Worm (Caenorhabditis elegans) whole organism, late embryonic: ENCODE data around the gene ZC84.7.

ENCODE experiments used
- F13H6.1 ChIP-seq: sonication (generic microtip); optimal IDR thresholded peaks from 2 replicates; lab custom pipeline; 2016; ENCODE audit warnings: missing genetic modification characterization, missing compliant biosample characterization
- K09A11.1 ChIP-seq: sonication (generic microtip); optimal IDR thresholded peaks from 2 replicates; lab custom pipeline; 2017; ENCODE audit warnings: antibody characterized with exemption, mild to moderate bottlenecking, missing genetic modification characterization, missing compliant biosample characterization; ENCODE audit not compliant: insufficient read depth
- T23F11.4 ChIP-seq: fragments of 200-800 bp; sonication (Bioruptor generic); optimal IDR thresholded peaks from 2 replicates; lab custom pipeline; 2018; ENCODE audit warnings: mild to moderate bottlenecking, missing genetic modification characterization, missing compliant biosample characterization
- Y22D7AL.16 ChIP-seq: sonication (generic microtip); optimal IDR thresholded peaks from 2 replicates; lab custom pipeline; 2016; ENCODE audit warnings: missing genetic modification characterization, missing compliant biosample characterization
- ahr-1 ChIP-seq: sonication (generic microtip); optimal IDR thresholded peaks from 2 replicates; lab custom pipeline; 2016; ENCODE audit warnings: missing genetic modification characterization, missing compliant biosample characterization
- ama-1 ChIP-seq: fragments of 150-350 bp; optimal IDR thresholded peaks from 2 replicates; lab custom pipeline; 2014
- ceh-2 ChIP-seq: sonication (generic microtip); optimal IDR thresholded peaks from 2 replicates; lab custom pipeline; 2016; ENCODE audit warnings: missing genotype, missing genetic modification characterization, missing compliant biosample characterization
- ceh-24 ChIP-seq: sonication (generic microtip); optimal IDR thresholded peaks from 2 replicates; lab custom pipeline; 2016; ENCODE audit warnings: mild to moderate bottlenecking, missing genetic modification characterization, missing compliant biosample characterization
- ceh-31 ChIP-seq: sonication (generic microtip); optimal IDR thresholded peaks from 2 replicates; lab custom pipeline; 2016; ENCODE audit warnings: missing genetic modification characterization, missing compliant biosample characterization
- ceh-45 ChIP-seq: fragments of 200-800 bp; sonication (Bioruptor generic); IDR thresholded peaks from 2 replicates; pipeline ENCODE4 v1.3.6; 2022; ENCODE audit warnings: missing genetic modification reagents, missing genetic modification characterization, missing compliant biosample characterization
- ceh-48 ChIP-seq: sonication (generic microtip); optimal IDR thresholded peaks from 2 replicates; lab custom pipeline; 2016; ENCODE audit warnings: missing genetic modification characterization, inconsistent platforms, missing compliant biosample characterization
- ceh-6 ChIP-seq: fragments of 200-800 bp; sonication (Bioruptor generic); optimal IDR thresholded peaks from 2 replicates; lab custom pipeline; 2018; ENCODE audit warnings: mild to moderate bottlenecking, missing genetic modification characterization, missing compliant biosample characterization
- ceh-9 ChIP-seq: sonication (generic microtip); optimal IDR thresholded peaks from 2 replicates; lab custom pipeline; 2016; ENCODE audit warnings: mild to moderate bottlenecking, missing genetic modification characterization, inconsistent platforms, missing compliant biosample characterization
- che-1 ChIP-seq: sonication (generic microtip); optimal IDR thresholded peaks from 2 replicates; lab custom pipeline; 2016; ENCODE audit warnings: mild to moderate bottlenecking, missing genetic modification characterization, missing compliant biosample characterization
- dmd-4 ChIP-seq: sonication (generic microtip); optimal IDR thresholded peaks from 2 replicates; lab custom pipeline; 2016; ENCODE audit warnings: borderline replicate concordance, missing genetic modification characterization, missing compliant biosample characterization
- dve-1 ChIP-seq: sonication (generic microtip); optimal IDR thresholded peaks from 2 replicates; lab custom pipeline; 2017; ENCODE audit warnings: antibody characterized with exemption, mild to moderate bottlenecking, missing genetic modification characterization, missing compliant biosample characterization
- eyg-1 ChIP-seq: sonication (generic microtip); optimal IDR thresholded peaks from 2 replicates; lab custom pipeline; 2016; ENCODE audit warnings: missing genotype, missing genetic modification characterization, missing compliant biosample characterization
- fax-1 ChIP-seq: sonication (generic microtip); optimal IDR thresholded peaks from 2 replicates; lab custom pipeline; 2016; ENCODE audit warnings: missing genotype, missing genetic modification characterization, missing compliant biosample characterization
- fkh-10 ChIP-seq: fragments of 150-350 bp; optimal IDR thresholded peaks from 2 replicates; lab custom pipeline; 2014; ENCODE audit warnings: missing biosample characterization, missing genetic modification reagents, missing genetic modification characterization
- hlh-13 ChIP-seq: fragments of 200-800 bp; sonication (Bioruptor generic); optimal IDR thresholded peaks from 2 replicates; lab custom pipeline; 2018; ENCODE audit warnings: mild to moderate bottlenecking, missing genetic modification characterization, missing compliant biosample characterization
- hlh-15 ChIP-seq: sonication (generic microtip); optimal IDR thresholded peaks from 2 replicates; lab custom pipeline; 2016; ENCODE audit warnings: missing genetic modification characterization, missing compliant biosample characterization
- hlh-6 ChIP-seq: sonication (generic microtip); optimal IDR thresholded peaks from 2 replicates; lab custom pipeline; 2016; ENCODE audit warnings: missing genotype, missing genetic modification characterization, missing compliant biosample characterization
- lim-6 ChIP-seq: sonication (generic microtip); optimal IDR thresholded peaks from 2 replicates; lab custom pipeline; 2016; ENCODE audit warnings: missing genetic modification characterization, missing compliant biosample characterization
- lin-11 ChIP-seq: fragments of 200-800 bp; sonication (Bioruptor generic); optimal IDR thresholded peaks from 2 replicates; lab custom pipeline; 2018; ENCODE audit warnings: mild to moderate bottlenecking, missing genetic modification characterization, missing compliant biosample characterization
- mec-3 ChIP-seq: sonication (generic microtip); optimal IDR thresholded peaks from 2 replicates; lab custom pipeline; 2016; ENCODE audit warnings: borderline replicate concordance, missing genetic modification characterization, missing compliant biosample characterization
- pag-3 ChIP-seq: sonication (generic microtip); optimal IDR thresholded peaks from 2 replicates; lab custom pipeline; 2016; ENCODE audit warnings: missing compliant biosample characterization, missing genetic modification characterization, borderline replicate concordance
- pat-9 ChIP-seq: fragments of 200-800 bp; sonication (Bioruptor generic); optimal IDR thresholded peaks from 2 replicates; lab custom pipeline; 2018; ENCODE audit warnings: mild to moderate bottlenecking, missing genetic modification characterization, moderate library complexity, missing compliant biosample characterization
- pha-2 ChIP-seq: sonication (generic microtip); optimal IDR thresholded peaks from 2 replicates; lab custom pipeline; 2017; ENCODE audit warnings: mild to moderate bottlenecking, missing genetic modification characterization, missing compliant biosample characterization
- pha-4 ChIP-seq: fragments of 150-350 bp; optimal IDR thresholded peaks from 2 replicates; lab custom pipeline; 2018; ENCODE audit warnings: missing biosample characterization, missing genetic modification reagents, missing genetic modification characterization
- pqm-1 ChIP-seq: sonication (generic microtip); optimal IDR thresholded peaks from 2 replicates; lab custom pipeline; 2016; ENCODE audit warnings: missing genetic modification characterization, missing compliant biosample characterization
- sox-2 ChIP-seq: fragments of 200-800 bp; sonication (Bioruptor generic); IDR thresholded peaks from 2 replicates; pipeline ENCODE4 v1.3.6; 2022; ENCODE audit warnings: missing genetic modification reagents, missing genetic modification characterization, missing compliant biosample characterization
- sox-4 ChIP-seq: sonication (generic microtip); optimal IDR thresholded peaks from 2 replicates; lab custom pipeline; 2017; ENCODE audit warnings: mild to moderate bottlenecking, missing genetic modification characterization, inconsistent platforms, missing compliant biosample characterization
- tbx-2 ChIP-seq: sonication (generic microtip); optimal IDR thresholded peaks from 2 replicates; lab custom pipeline; 2016; ENCODE audit warnings: missing genetic modification characterization, missing compliant biosample characterization
- ttx-3 ChIP-seq: sonication (generic microtip); optimal IDR thresholded peaks from 2 replicates; lab custom pipeline; 2016; ENCODE audit warnings: missing genetic modification reagents, missing genetic modification characterization, missing compliant biosample characterization
- unc-42 ChIP-seq: sonication (generic microtip); optimal IDR thresholded peaks from 2 replicates; lab custom pipeline; 2016; ENCODE audit warnings: missing genotype, missing genetic modification characterization, missing compliant biosample characterization
- unc-55 ChIP-seq: sonication (generic microtip); optimal IDR thresholded peaks from 2 replicates; lab custom pipeline; 2017; ENCODE audit warnings: missing biosample characterization, missing genetic modification reagents, missing genetic modification characterization
- ztf-16 ChIP-seq: sonication (generic microtip); optimal IDR thresholded peaks from 2 replicates; lab custom pipeline; 2017; ENCODE audit warnings: missing genetic modification characterization, missing compliant biosample characterization

The ZC84.7 gene

ce11 chrIII:9154766-9155165, 31.1 kb upstream of the ZC84.7 start, which contains the start of gene irld-34:
Gene irld-34, plus strand, starts transcription at chrIII:9155066.
- TF ChIP-seq sox-4 (no peak), fax-1 (no peak), pag-3 (no peak)

ce11 chrIII:9161553-9161952, 24.3 kb upstream of the ZC84.7 start, which contains the start of gene ptr-9:
Gene ptr-9, minus strand, starts transcription at chrIII:9161653.
- TF ChIP-seq ceh-9 (tag; lab: Kevin White, UChicago): no peak
- TF ChIP-seq dve-1 (tag; lab: Kevin White, UChicago): no peak
- no peak for TF ChIP-seq hlh-15 (tag; lab: Kevin White, UChicago)
- no peak for TF ChIP-seq pha-4 (tag; lab: Kevin White, UChicago)
- no peak for TF ChIP-seq fax-1
- no peak for TF ChIP-seq tbx-2 (tag; lab: Kevin White, UChicago)
- TF ChIP-seq, all 69 proteins: peak for 0

ce11 chrIII:9162634-9163118, 23.1 kb upstream of the ZC84.7 start, which contains the start of gene dgk-3:
Gene dgk-3, plus strand, starts transcription at chrIII:9163068.
- TF ChIP-seq dmd-4 (tag; lab: Kevin White, UChicago): no peak
- TF ChIP-seq ceh-6 (GFP tag; lab: Kevin White, UChicago): no peak
- no peak for TF ChIP-seq ceh-24 (tag; lab: Kevin White, UChicago)

- TF ChIP-seq K09A11.1 (tag; lab: Kevin White, UChicago) (no peak), eyg-1 (no peak), fkh-10 (no peak), ceh-6 (GFP tag; lab: Kevin White, UChicago) (no peak), F13H6.1 (tag; lab: Kevin White, UChicago) (no peak), unc-55 (GFP tag; lab: Kevin White, UChicago) (no peak), hlh-6 (tag; lab: Kevin White, UChicago) (no peak), Y22D7AL.16 (tag; lab: Kevin White, UChicago) (no peak), hlh-13 (GFP tag; lab: Kevin White, UChicago) (no peak), ama-1 (no peak), lim-6 (tag; lab: Kevin White, UChicago) (no peak), ahr-1 (tag; lab: Kevin White, UChicago) (no peak), fax-1 (no peak), che-1 (tag; lab: Kevin White, UChicago) (no peak), unc-42 (tag; lab: Kevin White, UChicago) (no peak), sox-2 (GFP tag; lab: Robert Waterston, UW) (no peak), ceh-2 (no peak)
Observed at ce11 chrIII:9172702-9173101, 13.1 kb upstream of the ZC84.7 start, which contains the start of gene ina-1. Gene ina-1, minus strand, starts transcription at chrIII:9172802.

ce11 chrIII:9173239-9173638, 12.6 kb upstream of the ZC84.7 start:
- TF ChIP-seq lin-11 (tag; lab: Kevin White, UChicago) (no peak), hlh-13 (GFP tag; lab: Kevin White, UChicago) (no peak), ceh-31 (tag; lab: Kevin White, UChicago) (no peak), ceh-45 (GFP tag; lab: Robert Waterston, UW) (no peak), ttx-3 (no peak), che-1 (tag; lab: Kevin White, UChicago) (no peak), pat-9 (tag; lab: Kevin White, UChicago) (no peak), ceh-48 (tag; lab: Kevin White, UChicago) (no peak), F13H6.1 (tag; lab: Kevin White, UChicago) (no peak), T23F11.4 (no peak), ztf-16 (tag; lab: Kevin White, UChicago) (no peak), pha-4 (tag; lab: Kevin White, UChicago) (no peak), mec-3 (no peak), ceh-9 (tag; lab: Kevin White, UChicago) (no peak), unc-42 (tag; lab: Kevin White, UChicago) (no peak), lim-6 (tag; lab: Kevin White, UChicago) (no peak), pag-3 (no peak), pqm-1 (tag; lab: Kevin White, UChicago) (no peak), pha-2 (tag; lab: Kevin White, UChicago) (no peak)
